Worm (Caenorhabditis elegans) whole organism, L4 larva: ENCODE data around the gene K08H2.10.

ENCODE experiments used
- F37D6.2 ChIP-seq: sonication (generic microtip); optimal IDR thresholded peaks from 2 replicates; lab custom pipeline; 2016; ENCODE audit warnings: mild to moderate bottlenecking, missing genetic modification characterization, missing compliant biosample characterization
- F44E2.7 ChIP-seq: fragments of 200-800 bp; sonication (Bioruptor generic); IDR thresholded peaks from 2 replicates; pipeline ENCODE4 v2.1.2; 2022; ENCODE audit warnings: missing genetic modification characterization, missing compliant biosample characterization
- aly-2 ChIP-seq: sonication (generic microtip); optimal IDR thresholded peaks from 2 replicates; lab custom pipeline; 2018; ENCODE audit warnings: missing biosample characterization, missing genetic modification characterization
- arid-1 ChIP-seq: fragments of 200-800 bp; sonication (Bioruptor generic); conservative IDR thresholded peaks from 2 replicates; pipeline ENCODE4 v1.3.6; 2022; ENCODE audit warnings: missing genetic modification reagents, missing genetic modification characterization, missing compliant biosample characterization
- daf-12 ChIP-seq: fragments of 150-350 bp; optimal IDR thresholded peaks from 2 replicates; lab custom pipeline; 2014; ENCODE audit warnings: missing biosample characterization, missing genetic modification reagents, missing genetic modification characterization
- dve-1 ChIP-seq: sonication (generic microtip); optimal IDR thresholded peaks from 2 replicates; lab custom pipeline; 2017; ENCODE audit warnings: antibody characterized with exemption, mild to moderate bottlenecking, missing genetic modification characterization, missing compliant biosample characterization; ENCODE audit not compliant: insufficient read depth
- egl-27 ChIP-seq: sonication (generic microtip); optimal IDR thresholded peaks from 3 replicates; lab custom pipeline; 2017; ENCODE audit warnings: missing biosample characterization, missing genetic modification reagents, missing genetic modification characterization
- hif-1 ChIP-seq, 2 experiments: sonication (generic microtip); optimal IDR thresholded peaks; 2 replicates each; lab custom pipeline; 2016 to 2017; ENCODE audit warnings: missing compliant biosample characterization in 2 of 2, missing genetic modification characterization in 2 of 2, missing genetic modification reagents in 2 of 2, missing genotype in 2 of 2, mild to moderate bottlenecking in 1 of 2
- hlh-30 ChIP-seq: sonication (generic microtip); optimal IDR thresholded peaks from 2 replicates; lab custom pipeline; 2017; ENCODE audit warnings: antibody characterized with exemption, mild to moderate bottlenecking, missing genetic modification characterization, missing compliant biosample characterization; ENCODE audit not compliant: insufficient read depth
- lin-38 ChIP-seq: fragments of 200-800 bp; sonication (Bioruptor generic); IDR thresholded peaks from 2 replicates; pipeline ENCODE4 v1.3.6; 2022; ENCODE audit warnings: missing genetic modification reagents, missing genetic modification characterization, missing compliant biosample characterization
- nhr-28 ChIP-seq: fragments of 150-350 bp; optimal IDR thresholded peaks from 2 replicates; lab custom pipeline; 2014; ENCODE audit warnings: missing biosample characterization, missing genetic modification characterization
- sdz-12 ChIP-seq: fragments of 200-800 bp; sonication (Bioruptor generic); optimal IDR thresholded peaks from 2 replicates; lab custom pipeline; 2018; ENCODE audit warnings: mild to moderate bottlenecking, missing genetic modification characterization, missing compliant biosample characterization
- snpc-4 ChIP-seq: fragments of 150-350 bp; optimal IDR thresholded peaks from 2 replicates; lab custom pipeline; 2014; ENCODE audit warnings: missing biosample characterization, missing genetic modification characterization
- unc-39 ChIP-seq: sonication (generic microtip); optimal IDR thresholded peaks from 2 replicates; lab custom pipeline; 2017; ENCODE audit warnings: missing biosample characterization, missing genetic modification characterization
- unc-62 ChIP-seq, 3 experiments: fragments of 150-350 bp in 1 of 3; sonication (generic microtip); optimal IDR thresholded peaks in 2 of 3; peaks in 1 of 3; 1 replicate in 1 of 3; 2 replicates in 2 of 3; lab custom pipeline; 2014 to 2017; ENCODE audit warnings: missing biosample characterization in 3 of 3, missing genetic modification characterization in 3 of 3, missing genetic modification reagents in 3 of 3, missing genotype in 1 of 3
- zip-11 ChIP-seq: fragments of 200-800 bp; sonication (Bioruptor generic); IDR thresholded peaks from 2 replicates; pipeline ENCODE4 v1.3.6; 2022; ENCODE audit warnings: missing genetic modification characterization, missing compliant biosample characterization
- ztf-7 ChIP-seq: fragments of 150-350 bp; optimal IDR thresholded peaks from 2 replicates; lab custom pipeline; 2014; ENCODE audit warnings: missing biosample characterization, missing genetic modification characterization

K08H2.10 gene

DNA sequence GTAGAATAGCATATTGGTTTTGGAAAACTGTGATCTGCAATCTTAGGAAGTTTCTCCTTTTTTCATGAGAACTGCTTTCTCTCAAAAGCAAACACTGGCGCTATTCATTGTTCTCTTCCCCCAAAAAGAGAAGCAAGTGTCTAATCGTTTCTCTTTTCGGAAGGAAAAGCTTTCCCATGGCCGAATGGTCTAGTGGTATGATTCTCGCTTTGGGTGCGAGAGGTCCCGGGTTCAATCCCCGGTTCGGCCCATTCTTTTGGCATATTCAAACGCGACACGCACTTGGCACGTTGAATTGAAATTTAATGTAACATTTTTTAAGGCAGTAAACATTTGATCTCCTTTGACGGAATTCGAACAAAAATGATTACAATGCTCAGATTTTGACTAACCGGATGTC, 50.2 kb downstream of the K08H2.10 start (continued):
- no peak for TF ChIP-seq egl-27 (tag; lab: Kevin White, UChicago)
- TF ChIP-seq unc-62 (GFP tag; optimal IDR thresholded peaks at IDR 0.05 in 1 of 2; lab: Kevin White, UChicago) = no peak
- no peak for TF ChIP-seq unc-62 (tag; optimal IDR thresholded peaks at IDR 0.05; lab: Kevin White, UChicago)
- TF ChIP-seq aly-2 = no peak
- TF ChIP-seq snpc-4 = no peak
- TF ChIP-seq nhr-28 = no peak
- TF ChIP-seq zip-11 (GFP tag; lab: Robert Waterston, UW) = no peak
- peak; percentile 18 for TF ChIP-seq hlh-30
- TF ChIP-seq dve-1 = peak; percentile 10
- TF ChIP-seq arid-1 = no peak
- TF ChIP-seq hif-1 (tag; optimal IDR thresholded peaks at IDR 0.05; lab: Kevin White, UChicago) = no peak
- no peak for TF ChIP-seq F44E2.7 (GFP tag; lab: Robert Waterston, UW)
- TF ChIP-seq daf-12 (tag; lab: Kevin White, UChicago) = no peak
- TF ChIP-seq unc-39 (tag; lab: Kevin White, UChicago) = no peak
- peak; percentile 61 for TF ChIP-seq lin-38 (GFP tag; lab: Robert Waterston, UW)
- no peak for TF ChIP-seq ztf-7 (tag; lab: Kevin White, UChicago)
- no peak for TF ChIP-seq sdz-12 (GFP tag; lab: Kevin White, UChicago)

ce11 chrX:13308745-13309144, 51.1 kb downstream of the K08H2.10 start, which contains the start of gene srxa-8:
Gene srxa-8, minus strand, starts transcription at chrX:13308845.
- TF ChIP-seq F37D6.2 (tag; lab: Kevin White, UChicago) = no peak
